Worm (Caenorhabditis elegans): ENCODE results near the gene F40H3.1.

DNA sequence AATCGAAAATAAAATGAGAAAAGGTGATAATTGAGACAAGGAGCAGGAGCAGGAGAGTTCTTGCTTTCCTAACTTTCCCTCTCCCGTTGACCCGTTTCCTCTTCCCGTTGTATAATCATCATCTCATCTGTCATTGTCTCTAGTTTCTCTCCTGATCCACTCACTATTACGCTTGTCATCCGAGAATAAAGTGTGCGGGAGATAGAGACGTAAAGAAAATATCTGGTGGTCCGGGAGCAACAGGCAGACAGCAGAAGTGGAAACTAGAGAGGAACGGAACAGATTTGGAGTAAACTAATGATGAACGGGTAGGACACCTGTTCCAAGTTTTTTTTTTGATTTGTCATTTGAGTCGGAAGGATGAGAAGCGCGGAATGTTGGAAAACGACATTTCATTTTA, 9.4 kb upstream of the F40H3.1 start:
- TF ChIP-seq nhr-76 (tag; optimal IDR thresholded peaks at IDR 0.05) (no peak), ama-1 (optimal IDR thresholded peaks at IDR 0.05) (no peak), ZK546.5 (tag; optimal IDR thresholded peaks at IDR 0.05) (no peak), pha-4 (tag; optimal IDR thresholded peaks at IDR 0.05) (no peak), ceh-16 (tag; optimal IDR thresholded peaks at IDR 0.05) (no peak)
